Worm (Caenorhabditis elegans): ENCODE measurements around the gene F54H12.5.
A peak's percentile ranks its signal among the peaks of the same experiment; 100 is the strongest.
"Not testable (repeated sequence)": the region's sequence is repeated elsewhere in the genome, so short reads cannot be mapped to it uniquely, and the experiment has no call there.

The F54H12.5 gene

DNA sequence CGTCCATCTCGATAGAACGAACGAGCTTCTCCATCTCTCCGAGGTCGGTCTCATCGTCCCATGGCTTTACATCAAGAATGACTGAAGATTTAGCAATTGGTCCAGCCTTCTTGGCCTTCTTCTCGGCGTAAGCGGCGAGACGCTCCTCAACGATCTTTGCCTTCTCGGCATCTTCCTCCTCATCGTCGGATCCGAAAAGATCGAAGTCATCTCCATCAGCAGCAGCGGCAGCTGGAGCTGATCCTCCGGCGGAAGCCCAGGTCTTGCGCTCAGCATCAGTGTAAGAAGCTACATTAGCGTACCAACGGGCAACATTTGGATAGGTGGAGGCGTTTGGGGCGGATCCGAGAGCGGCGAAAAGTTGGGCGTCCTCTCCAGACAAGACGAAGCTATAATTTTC, 726 bp upstream of the F54H12.5 start:
- no peak for TF ChIP-seq crh-2 (tag; optimal IDR thresholded peaks at IDR 0.05)
- TF ChIP-seq ZK546.5 (tag; optimal IDR thresholded peaks at IDR 0.05) = no peak
- no peak for TF ChIP-seq ztf-11 (tag; optimal IDR thresholded peaks at IDR 0.05)
- no peak for TF ChIP-seq nhr-23 (tag; optimal IDR thresholded peaks at IDR 0.05)
- no peak for TF ChIP-seq ztf-1 (GFP tag; conservative IDR thresholded peaks at IDR 0.05)
- TF ChIP-seq lsy-2 (tag; optimal IDR thresholded peaks at IDR 0.05) = no peak
- no peak for TF ChIP-seq R02D3.7 (tag; optimal IDR thresholded peaks at IDR 0.05)
- TF ChIP-seq nhr-6 (tag; optimal IDR thresholded peaks at IDR 0.05) = no peak
- TF ChIP-seq sem-4 (tag; optimal IDR thresholded peaks at IDR 0.05) = no peak
- no peak for TF ChIP-seq aly-2 (tag; optimal IDR thresholded peaks at IDR 0.05)
- TF ChIP-seq C34F6.9 (tag; optimal IDR thresholded peaks at IDR 0.05) = no peak
- no peak for TF ChIP-seq lin-39 (tag; optimal IDR thresholded peaks at IDR 0.05)
- no peak for TF ChIP-seq unc-39 (tag; optimal IDR thresholded peaks at IDR 0.05)
- no peak for TF ChIP-seq lin-13 (GFP tag; optimal IDR thresholded peaks at IDR 0.05)
- no peak for TF ChIP-seq skn-1 (tag; optimal IDR thresholded peaks at IDR 0.05)
- no peak for TF ChIP-seq ceh-16 (tag; optimal IDR thresholded peaks at IDR 0.05)

DNA sequence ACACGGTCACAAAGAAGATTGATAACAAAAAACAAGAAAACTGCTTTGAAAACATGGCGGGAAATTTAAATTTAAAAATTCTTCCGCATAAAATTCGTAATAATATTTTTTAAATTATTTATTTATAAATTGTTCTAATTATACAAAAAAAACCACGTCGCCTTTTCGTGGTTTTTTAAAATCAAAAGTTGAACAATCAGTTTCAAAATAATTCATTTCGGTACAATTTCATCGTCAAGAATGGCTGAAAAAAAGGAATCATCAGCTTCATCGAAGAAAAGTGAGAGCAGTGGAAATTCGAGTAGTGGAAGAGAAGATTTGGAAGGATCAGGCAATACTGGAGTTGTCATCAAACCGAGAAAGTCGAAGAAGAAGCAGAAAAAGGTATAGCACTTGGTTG, 2.8 kb downstream of the F54H12.5 start, which contains the start of the genes F54H12.8 and F54H12.7:
Gene F54H12.8, minus strand, starts transcription at position 101 of the 400 bp plus-strand sequence.
Gene F54H12.7, plus strand, starts transcription at position 229 of the 400 bp plus-strand sequence.
- no peak for TF ChIP-seq dmd-4 (tag; optimal IDR thresholded peaks at IDR 0.05)
- TF ChIP-seq skn-1 (tag; optimal IDR thresholded peaks at IDR 0.05) = no peak
- no peak for TF ChIP-seq ceh-16 (tag; optimal IDR thresholded peaks at IDR 0.05)
- TF ChIP-seq unc-62 (GFP tag; optimal IDR thresholded peaks at IDR 0.05) = no peak
- no peak for TF ChIP-seq unc-55 (GFP tag; optimal IDR thresholded peaks at IDR 0.05)
- TF ChIP-seq nhr-237 (tag; optimal IDR thresholded peaks at IDR 0.05) = no peak
- no peak for TF ChIP-seq alr-1 (tag; optimal IDR thresholded peaks at IDR 0.05)
- TF ChIP-seq sma-3 (GFP tag; optimal IDR thresholded peaks at IDR 0.05) = no peak

DNA sequence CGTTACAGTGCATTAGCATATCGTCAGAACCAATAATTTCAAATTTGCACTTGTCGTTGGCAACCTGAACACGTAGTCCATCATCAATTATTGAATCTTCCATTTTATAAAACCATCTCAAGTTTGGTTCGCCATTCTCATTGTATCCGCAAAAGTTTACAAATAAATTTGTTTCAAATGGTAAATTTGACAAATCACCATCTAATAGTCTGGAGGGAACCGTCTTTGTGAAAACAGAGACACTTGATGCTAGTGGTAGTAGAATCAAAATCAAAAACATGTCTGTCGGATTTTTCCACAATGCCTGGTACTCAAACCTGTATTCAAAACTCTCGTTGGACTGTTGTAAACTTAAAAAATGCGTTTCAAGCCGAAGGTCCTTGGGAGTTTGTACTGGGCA, 7.7 kb downstream of the F54H12.5 start, which contains the start of gene F54H12.2:
Gene F54H12.2, plus strand, starts transcription at position 301 of the 400 bp plus-strand sequence.
- TF ChIP-seq sem-4, skn-1, nhr-21 (tag; optimal IDR thresholded peaks at IDR 0.05): not testable (repeated sequence)

DNA sequence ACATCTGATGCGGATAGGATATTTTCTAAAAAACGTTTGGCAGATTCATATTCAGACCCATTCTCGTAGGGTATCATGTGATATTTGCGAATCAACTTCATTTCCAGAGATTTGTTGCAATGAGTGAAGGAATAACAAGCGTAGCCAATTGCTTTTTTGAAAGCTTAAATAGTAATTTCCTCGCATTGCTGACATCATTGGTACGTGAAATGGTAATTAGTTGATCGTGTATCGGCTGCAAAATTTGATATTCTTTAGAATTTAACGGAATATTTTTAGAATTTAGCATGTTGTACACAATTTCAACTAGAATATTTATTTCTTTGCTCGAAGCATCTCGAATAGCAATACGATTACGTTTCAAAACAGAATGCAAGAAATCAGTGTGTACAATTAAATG, 9.3 kb downstream of the F54H12.5 start, which contains the start of gene F54H12.4:
Gene F54H12.4, minus strand, starts transcription at position 101 of the 400 bp plus-strand sequence.
- not testable (repeated sequence) for TF ChIP-seq Y55F3AM.14 (GFP tag; optimal IDR thresholded peaks at IDR 0.05); dmd-4 (tag; optimal IDR thresholded peaks at IDR 0.05); ztf-1 (GFP tag; conservative IDR thresholded peaks at IDR 0.05)

DNA sequence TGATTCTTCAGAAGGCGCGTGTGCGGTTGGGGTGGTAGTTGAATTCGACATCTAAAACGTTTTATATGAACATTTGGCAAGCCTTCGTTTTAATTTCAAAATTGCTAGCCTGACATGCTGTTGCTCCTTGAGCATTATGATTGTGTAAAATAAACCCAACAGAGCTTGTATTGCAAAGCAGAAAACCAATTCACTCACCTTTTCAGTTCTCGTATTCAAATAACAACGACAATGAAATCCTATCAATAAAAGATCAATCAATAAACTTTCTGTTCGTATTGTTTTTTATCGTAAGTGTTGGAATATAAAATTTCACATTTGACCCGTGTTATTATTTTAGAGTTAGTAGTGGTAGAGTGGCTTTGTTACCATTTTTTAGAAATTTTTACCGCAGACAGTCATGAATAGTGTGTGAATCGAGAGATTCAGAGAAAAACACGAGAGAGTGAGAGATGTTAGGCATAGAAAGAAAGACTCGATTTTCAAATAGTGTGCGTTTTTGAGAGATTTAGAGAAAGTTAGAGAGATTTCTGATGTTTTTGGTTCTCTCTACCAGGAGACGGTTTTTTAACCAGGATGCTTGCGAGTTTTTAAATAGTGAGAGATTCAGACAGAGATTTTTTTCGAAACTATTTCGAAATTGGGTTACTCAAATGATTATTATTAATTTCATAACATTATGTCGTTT, 12.9 kb downstream of the F54H12.5 start, which contains the start of gene F54H12.10:
Gene F54H12.10, minus strand, starts transcription at position 51 of the 688 bp plus-strand sequence.
- not testable (repeated sequence) for TF ChIP-seq nhr-6 (tag; optimal IDR thresholded peaks at IDR 0.05); unc-55 (GFP tag; optimal IDR thresholded peaks at IDR 0.05); sma-3 (GFP tag; optimal IDR thresholded peaks at IDR 0.05)

DNA sequence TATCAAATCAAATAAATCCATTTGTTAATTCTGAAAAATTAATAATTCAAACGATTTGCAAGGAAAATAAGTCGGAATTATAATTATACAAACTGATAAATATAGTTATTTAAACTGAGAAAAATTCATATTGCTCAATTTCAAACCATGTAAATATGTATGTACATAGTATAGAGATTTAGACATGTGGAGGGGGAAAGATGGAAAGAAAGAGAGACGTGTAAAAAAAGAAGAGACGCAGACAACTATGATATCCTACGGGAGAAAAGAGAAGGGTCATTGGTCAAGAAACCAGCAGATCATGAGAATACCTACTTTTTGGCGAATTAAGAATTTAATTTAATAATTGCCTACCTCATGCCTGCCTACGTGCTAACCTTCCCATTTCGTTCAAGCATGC, 13.9 kb downstream of the F54H12.5 start, which contains the start of gene C29E4.11:
Gene C29E4.11, minus strand, starts transcription at position 30 of the 400 bp plus-strand sequence.
- TF ChIP-seq lsy-2 (tag; optimal IDR thresholded peaks at IDR 0.05) = peak in 1 of 2 experiments; percentile 40
- peak; percentile 74 for TF ChIP-seq C34F6.9 (tag; optimal IDR thresholded peaks at IDR 0.05)
- no peak for TF ChIP-seq egl-27 (tag; optimal IDR thresholded peaks at IDR 0.05)
- no peak for TF ChIP-seq nhr-77 (tag; optimal IDR thresholded peaks at IDR 0.05)
- no peak for TF ChIP-seq unc-39 (tag; optimal IDR thresholded peaks at IDR 0.05)
- no peak for TF ChIP-seq alr-1 (tag; optimal IDR thresholded peaks at IDR 0.05)
- peak; percentile 40 for TF ChIP-seq unc-55 (GFP tag; optimal IDR thresholded peaks at IDR 0.05)

DNA sequence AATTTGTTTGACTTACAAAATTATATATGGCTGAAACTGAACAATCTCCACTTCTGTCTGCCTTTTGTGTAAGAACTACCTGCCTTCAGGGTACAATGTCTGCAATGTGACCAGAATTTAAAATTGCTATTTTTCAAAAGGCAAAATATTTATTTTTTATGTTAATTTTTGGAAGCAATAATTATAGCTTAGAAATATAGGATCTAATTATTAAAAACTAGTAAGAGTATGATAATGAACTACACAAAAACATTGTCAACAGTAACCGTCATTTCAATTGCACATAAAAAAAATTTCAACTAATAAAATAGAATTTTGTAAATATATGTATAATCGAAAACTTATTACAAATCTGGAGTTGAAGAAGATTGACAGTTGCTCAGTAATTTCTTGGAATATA, 15.0 kb downstream of the F54H12.5 start, which contains the start of gene C29E4.9:
Gene C29E4.9, minus strand, starts transcription at position 101 of the 400 bp plus-strand sequence.
- no peak for TF ChIP-seq ama-1 (optimal IDR thresholded peaks at IDR 0.05)
- no peak for TF ChIP-seq crh-2 (tag; optimal IDR thresholded peaks at IDR 0.05)
- no peak for TF ChIP-seq elt-3 (tag; optimal IDR thresholded peaks at IDR 0.05)
- TF ChIP-seq F13H6.1 (tag; optimal IDR thresholded peaks at IDR 0.05) = no peak
- TF ChIP-seq ztf-4 (tag; optimal IDR thresholded peaks at IDR 0.05) = no peak
- no peak for TF ChIP-seq lin-39 (tag; optimal IDR thresholded peaks at IDR 0.05)
- TF ChIP-seq nhr-12 (tag; optimal IDR thresholded peaks at IDR 0.05) = no peak
- TF ChIP-seq ztf-11 (tag; optimal IDR thresholded peaks at IDR 0.05) = no peak
- no peak for TF ChIP-seq ceh-82 (tag; optimal IDR thresholded peaks at IDR 0.05)
- no peak for TF ChIP-seq mab-5 (tag; optimal IDR thresholded peaks at IDR 0.05)
- no peak for TF ChIP-seq zag-1 (tag; optimal IDR thresholded peaks at IDR 0.05)
- no peak for TF ChIP-seq nhr-77 (tag; optimal IDR thresholded peaks at IDR 0.05)
- no peak for TF ChIP-seq ztf-1 (GFP tag; conservative IDR thresholded peaks at IDR 0.05)
- TF ChIP-seq nhr-6 (tag; optimal IDR thresholded peaks at IDR 0.05) = no peak
- no peak for TF ChIP-seq sem-4 (tag; optimal IDR thresholded peaks at IDR 0.05)
- no peak for TF ChIP-seq mbf-1 (tag; optimal IDR thresholded peaks at IDR 0.05)

All from whole organism, L2 larva.